Worm (Caenorhabditis elegans): ENCODE measurements around the gene pole-2.

ce11 chrIV:8729636-8730035, 43.2 kb upstream of the pole-2 start:
- TF ChIP-seq flt-1 (GFP tag; IDR thresholded peaks at IDR 0.05) = no peak
- no peak for TF ChIP-seq tab-1 (GFP tag; IDR thresholded peaks at IDR 0.05)
- no peak for TF ChIP-seq ztf-23 (GFP tag; IDR thresholded peaks at IDR 0.05)
- no peak for TF ChIP-seq klf-2 (GFP tag; conservative IDR thresholded peaks at IDR 0.05)
- TF ChIP-seq ztf-29 (GFP tag; IDR thresholded peaks at IDR 0.05) = no peak
- no peak for TF ChIP-seq ref-1 (GFP tag; conservative IDR thresholded peaks at IDR 0.05)
- TF ChIP-seq cog-1 (tag; optimal IDR thresholded peaks at IDR 0.05) = no peak
- TF ChIP-seq T22C8.4 (GFP tag; IDR thresholded peaks at IDR 0.05) = no peak
- no peak for TF ChIP-seq med-1 (GFP tag; optimal IDR thresholded peaks at IDR 0.05; ENCODE audit: insufficient read depth)
